Worm (Caenorhabditis elegans): ENCODE data around the gene ehn-3.

The ehn-3 gene

DNA sequence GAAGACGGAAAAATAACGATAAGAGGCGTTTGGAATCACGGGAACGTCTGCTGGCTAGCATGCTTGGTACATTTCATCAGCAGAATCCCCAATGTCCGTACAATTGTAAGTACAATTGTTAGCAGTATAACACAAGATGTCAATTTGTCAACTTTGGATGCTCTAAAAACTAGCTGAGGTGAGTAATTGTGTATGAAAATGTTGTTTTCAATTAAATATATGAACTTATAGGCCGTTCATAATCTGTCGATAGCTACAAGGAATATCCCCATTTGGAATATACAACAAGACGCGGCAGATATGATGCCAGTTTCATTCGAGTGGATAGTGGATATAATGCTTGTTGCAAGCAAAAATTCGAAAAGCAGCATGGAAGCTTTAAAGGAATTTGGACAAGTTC is 34.0 kb downstream of the ehn-3 start, which contains the start of gene F41H10.12:
TSS of gene F41H10.12 (plus strand) at position 301 of the 400 bp plus-strand sequence.
- no peak for TF ChIP-seq elt-4 (tag; optimal IDR thresholded peaks at IDR 0.05)
- TF ChIP-seq pag-3 (tag; optimal IDR thresholded peaks at IDR 0.05; ENCODE audit: borderline replicate concordance) = no peak
- no peak for TF ChIP-seq odd-2 (tag; optimal IDR thresholded peaks at IDR 0.05)
- TF ChIP-seq hlh-30 (tag; optimal IDR thresholded peaks at IDR 0.05; ENCODE audit: insufficient read depth) = no peak
- no peak for TF ChIP-seq ceh-22 (tag; optimal IDR thresholded peaks at IDR 0.05)
- no peak for TF ChIP-seq fax-1 (tag; optimal IDR thresholded peaks at IDR 0.05)
- TF ChIP-seq lim-6 (tag; optimal IDR thresholded peaks at IDR 0.05) = no peak
- no peak for TF ChIP-seq ceh-30 (tag; optimal IDR thresholded peaks at IDR 0.05)
- TF ChIP-seq K02D7.2 (tag; optimal IDR thresholded peaks at IDR 0.05) = no peak
- TF ChIP-seq eyg-1 (tag; optimal IDR thresholded peaks at IDR 0.05) = no peak
- TF ChIP-seq sdc-2 (tag; optimal IDR thresholded peaks at IDR 0.05) = no peak

DNA sequence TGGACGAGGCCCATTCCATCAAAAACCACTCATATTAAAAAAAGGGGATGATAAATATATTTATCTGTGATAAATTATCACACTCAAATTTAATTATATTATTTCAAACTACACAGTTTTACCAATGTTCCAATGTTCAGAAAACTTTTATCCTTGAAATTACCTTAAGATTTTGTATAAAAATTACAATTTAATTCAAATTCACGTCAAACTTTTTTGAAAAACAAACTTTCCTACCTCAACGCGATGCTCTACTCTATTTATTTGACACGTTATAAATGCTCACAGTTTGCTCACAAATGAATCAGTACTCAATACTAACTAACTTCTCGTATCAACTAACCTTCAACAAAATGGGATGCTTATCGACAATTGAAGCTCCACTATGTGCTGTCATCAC is 36.4 kb downstream of the ehn-3 start, which contains the start of gene F41H10.1:
TSS of gene F41H10.1 (plus strand) at position 301 of the 400 bp plus-strand sequence.
- no peak for TF ChIP-seq K02D7.2 (tag; optimal IDR thresholded peaks at IDR 0.05)
- no peak for TF ChIP-seq elt-4 (tag; optimal IDR thresholded peaks at IDR 0.05)
- TF ChIP-seq ahr-1 (tag; optimal IDR thresholded peaks at IDR 0.05) = no peak
- no peak for TF ChIP-seq tbx-7 (tag; optimal IDR thresholded peaks at IDR 0.05)
- TF ChIP-seq hlh-13 (GFP tag; optimal IDR thresholded peaks at IDR 0.05) = no peak
- no peak for TF ChIP-seq pag-3 (tag; optimal IDR thresholded peaks at IDR 0.05; ENCODE audit: borderline replicate concordance)
- TF ChIP-seq lin-11 (tag; optimal IDR thresholded peaks at IDR 0.05) = no peak
- TF ChIP-seq pqm-1 (tag; optimal IDR thresholded peaks at IDR 0.05) = no peak
- no peak for TF ChIP-seq madf-2 (tag; optimal IDR thresholded peaks at IDR 0.05)
- TF ChIP-seq pha-4 (tag; optimal IDR thresholded peaks at IDR 0.05) = no peak
- no peak for TF ChIP-seq nhr-232 (tag; optimal IDR thresholded peaks at IDR 0.05)
- TF ChIP-seq unc-3 (GFP tag; conservative IDR thresholded peaks at IDR 0.05) = no peak
- TF ChIP-seq unc-3 (tag; optimal IDR thresholded peaks at IDR 0.05) = no peak
- no peak for TF ChIP-seq unc-55 (GFP tag; optimal IDR thresholded peaks at IDR 0.05)
- TF ChIP-seq ceh-22 (tag; optimal IDR thresholded peaks at IDR 0.05) = no peak
- no peak for TF ChIP-seq nfya-1 (tag; optimal IDR thresholded peaks at IDR 0.05)
- TF ChIP-seq ztf-16 (tag; optimal IDR thresholded peaks at IDR 0.05) = no peak
- no peak for TF ChIP-seq ceh-31 (tag; optimal IDR thresholded peaks at IDR 0.05)
- TF ChIP-seq syd-9 (tag; optimal IDR thresholded peaks at IDR 0.05) = no peak

DNA sequence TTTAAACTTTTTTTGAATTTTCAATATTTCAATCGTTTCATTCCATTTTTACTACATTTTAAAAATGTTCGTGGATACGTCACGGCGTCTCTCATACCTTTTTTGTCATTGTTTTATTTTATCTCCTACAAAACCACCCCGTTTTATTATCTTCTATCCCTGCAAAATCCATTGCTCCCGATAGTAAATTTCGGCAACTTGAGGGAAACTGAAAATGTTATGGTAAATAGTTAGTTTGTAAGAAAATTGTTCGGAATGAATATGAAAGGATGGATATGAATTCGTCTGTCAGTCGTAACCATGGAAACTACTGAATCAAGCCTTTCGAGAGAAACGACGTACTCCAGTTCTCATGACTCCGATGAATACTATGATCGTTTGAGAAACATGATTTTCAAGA is 37.7 kb downstream of the ehn-3 start, which contains the start of gene F41H10.2:
TSS of gene F41H10.2 (plus strand) at position 301 of the 400 bp plus-strand sequence.
- TF ChIP-seq fax-1 (tag; optimal IDR thresholded peaks at IDR 0.05) (no peak), dve-1 (tag; optimal IDR thresholded peaks at IDR 0.05) (no peak), T23F11.4 (GFP tag; optimal IDR thresholded peaks at IDR 0.05) (no peak), syd-9 (tag; optimal IDR thresholded peaks at IDR 0.05) (no peak), dmd-4 (tag; optimal IDR thresholded peaks at IDR 0.05; ENCODE audit: borderline replicate concordance) (no peak)

DNA sequence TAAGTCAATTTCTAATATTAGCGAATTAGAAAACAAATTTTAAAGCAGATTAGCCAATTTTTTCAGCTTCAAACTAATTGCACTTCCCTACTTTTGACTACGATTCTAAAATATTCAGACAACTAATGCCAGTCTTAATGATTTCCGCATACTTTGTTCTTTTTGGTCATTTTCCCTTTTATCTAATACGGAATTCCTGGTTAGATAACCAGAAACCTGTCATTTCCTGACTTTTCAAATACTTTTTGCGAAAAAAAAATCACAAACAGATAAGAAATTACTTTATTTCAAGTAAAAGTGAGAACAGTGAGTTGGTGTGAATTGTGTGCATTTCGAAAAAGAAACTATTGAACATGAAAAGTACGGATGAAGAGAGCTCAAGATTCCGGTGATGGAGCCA is 38.9 kb downstream of the ehn-3 start:
- no peak for TF ChIP-seq hlh-6 (tag; optimal IDR thresholded peaks at IDR 0.05)
- no peak for TF ChIP-seq hlh-13 (GFP tag; optimal IDR thresholded peaks at IDR 0.05)
- no peak for TF ChIP-seq ceh-30 (tag; optimal IDR thresholded peaks at IDR 0.05)
- no peak for TF ChIP-seq npax-4 (tag; optimal IDR thresholded peaks at IDR 0.05)
- no peak for TF ChIP-seq K02D7.2 (tag; optimal IDR thresholded peaks at IDR 0.05)
- TF ChIP-seq ceh-19 (GFP tag; optimal IDR thresholded peaks at IDR 0.05) = no peak
- TF ChIP-seq lim-6 (tag; optimal IDR thresholded peaks at IDR 0.05) = no peak
- no peak for TF ChIP-seq fkh-6 (tag; optimal IDR thresholded peaks at IDR 0.05)
- TF ChIP-seq dve-1 (tag; optimal IDR thresholded peaks at IDR 0.05) = no peak
- no peak for TF ChIP-seq C08G9.2 (tag; optimal IDR thresholded peaks at IDR 0.05)
- TF ChIP-seq elt-4 (tag; optimal IDR thresholded peaks at IDR 0.05) = no peak
- TF ChIP-seq ceh-2 (tag; optimal IDR thresholded peaks at IDR 0.05) = no peak
- TF ChIP-seq ceh-18 (tag; optimal IDR thresholded peaks at IDR 0.05) = no peak
- TF ChIP-seq pha-4 (tag; optimal IDR thresholded peaks at IDR 0.05) = no peak
